Fruit fly (Drosophila melanogaster): ENCODE data around the gene upd3.

The upd3 gene

dm6 chrX:18303580-18304305 lies 26.7 kb downstream of the upd3 start:
- no peak for TF ChIP-seq CG17801 (GFP tag; optimal IDR thresholded peaks at IDR 0.05; ENCODE audit: partially characterized antibody)

dm6 chrX:18309241-18309697 lies 32.2 kb downstream of the upd3 start, which contains the start of gene upd1:
TSS of gene upd1 (minus strand) at chrX:18309291.
- TF ChIP-seq CG17801 (GFP tag; optimal IDR thresholded peaks at IDR 0.05; ENCODE audit: partially characterized antibody) = no peak

- no peak for TF ChIP-seq CG17801 (GFP tag; optimal IDR thresholded peaks at IDR 0.05; ENCODE audit: partially characterized antibody)
Measured at dm6 chrX:18310979-18311378, 33.9 kb downstream of the upd3 start.

DNA sequence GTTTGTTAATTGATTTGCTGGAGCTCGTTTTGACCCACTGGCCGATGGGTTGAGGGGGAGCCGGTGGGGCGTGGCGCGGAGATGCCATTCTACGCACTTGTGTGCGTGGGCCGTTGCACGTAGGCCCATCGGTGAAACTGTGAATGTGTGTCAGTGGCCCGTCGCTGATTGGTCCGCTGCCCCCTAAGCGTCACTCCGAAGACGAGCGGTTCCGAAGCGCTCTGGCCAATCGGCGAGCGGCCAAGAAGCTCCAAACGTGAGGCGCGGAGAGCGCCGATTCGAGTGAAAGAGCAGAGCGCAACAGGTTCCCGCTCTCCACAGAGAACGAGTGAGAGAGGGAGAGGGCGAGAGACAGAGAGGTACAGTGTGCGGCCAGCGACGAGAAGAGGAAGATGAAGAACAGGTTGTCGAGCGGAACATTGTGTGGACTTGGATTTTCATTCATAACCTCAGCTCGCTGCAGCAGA lies 35.4 kb downstream of the upd3 start:
- no peak for TF ChIP-seq CG17801 (GFP tag; optimal IDR thresholded peaks at IDR 0.05; ENCODE audit: partially characterized antibody)

DNA sequence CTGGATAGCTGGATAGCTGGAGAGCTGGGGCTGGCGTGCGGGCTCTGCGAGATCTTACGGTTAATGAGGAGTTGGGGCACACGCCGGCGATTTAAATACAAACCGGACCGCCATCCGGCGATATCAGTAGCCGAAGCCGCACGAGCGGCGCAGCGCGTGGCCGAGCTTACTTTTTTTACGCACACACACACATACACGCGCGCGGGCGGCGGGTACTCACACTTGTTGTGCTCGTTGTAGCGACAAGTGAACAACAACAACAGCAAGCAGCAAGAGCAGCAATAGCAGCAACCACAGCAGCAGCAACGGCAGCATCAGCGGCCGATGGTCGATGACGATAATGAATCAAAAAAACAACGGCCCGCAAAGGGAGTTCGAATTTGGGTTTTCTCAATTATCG lies 38.8 kb downstream of the upd3 start:
- no peak for TF ChIP-seq CG17801 (GFP tag; optimal IDR thresholded peaks at IDR 0.05; ENCODE audit: partially characterized antibody)

- TF ChIP-seq CG17801 (GFP tag; optimal IDR thresholded peaks at IDR 0.05; ENCODE audit: partially characterized antibody) = peak; percentile 49
Measured at dm6 chrX:18319912-18320520, 43.0 kb downstream of the upd3 start.

DNA sequence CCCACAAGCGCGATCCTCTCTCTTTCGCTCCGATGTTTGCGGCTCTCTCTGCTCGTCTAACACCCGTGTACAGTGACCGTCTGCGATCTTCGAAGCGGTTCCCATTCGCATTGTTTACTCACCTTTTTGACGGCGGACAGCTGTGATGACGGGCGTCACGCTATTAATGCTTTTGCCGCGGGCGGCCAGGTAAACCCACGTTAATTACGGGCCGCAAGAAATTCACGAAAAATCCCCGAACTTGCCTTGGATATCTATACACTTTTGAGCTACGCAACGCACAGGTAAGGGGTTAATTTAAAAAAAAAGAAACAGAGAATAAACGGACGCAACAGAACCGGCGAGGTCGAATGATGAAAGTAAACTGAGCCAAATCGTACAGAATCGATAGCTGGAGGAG lies 43.8 kb downstream of the upd3 start, which contains the start of gene CG6023:
TSS of gene CG6023 (minus strand) at position 369 of the 400 bp plus-strand sequence.
- TF ChIP-seq CG17801 (GFP tag; optimal IDR thresholded peaks at IDR 0.05; ENCODE audit: partially characterized antibody) = no peak

dm6 chrX:18321358-18321757 lies 44.3 kb downstream of the upd3 start:
- no peak for TF ChIP-seq CG17801 (GFP tag; optimal IDR thresholded peaks at IDR 0.05; ENCODE audit: partially characterized antibody)

Measured in ovary, adult (tissue).